Fruit fly (Drosophila melanogaster) whole organism, embryonic: Measurements from ENCODE around the gene CG5509.

Experiments used
- CG10321 ChIP-seq: fragments of 200-800 bp; sonication (Bioruptor generic); IDR thresholded peaks from 2 replicates; pipeline ENCODE4 v1.3.6; 2022; ENCODE audit warnings: missing biosample characterization, missing genetic modification characterization
- CG11398 ChIP-seq: fragments of 200-800 bp; sonication (Bioruptor generic); optimal IDR thresholded peaks from 2 replicates; lab custom pipeline; 2016; ENCODE audit warnings: missing biosample characterization, missing genetic modification characterization
- CG11504 ChIP-seq: fragments of 200-800 bp; sonication (Bioruptor generic); optimal IDR thresholded peaks from 3 replicates; lab custom pipeline; 2019; ENCODE audit warnings: missing biosample characterization, mild to moderate bottlenecking, missing genetic modification characterization, moderate library complexity
- CG12769 ChIP-seq: fragments of 200-800 bp; sonication (Bioruptor generic); optimal IDR thresholded peaks from 2 replicates; lab custom pipeline; 2019; ENCODE audit warnings: missing biosample characterization, mild to moderate bottlenecking, missing genetic modification characterization, moderate library complexity
- CG13894 ChIP-seq: fragments of 200-800 bp; sonication (Bioruptor generic); optimal IDR thresholded peaks from 3 replicates; lab custom pipeline; 2018; ENCODE audit warnings: missing biosample characterization, mild to moderate bottlenecking, missing genetic modification characterization, moderate library complexity
- CG14441 ChIP-seq: fragments of 200-800 bp; sonication (Bioruptor generic); IDR thresholded peaks from 2 replicates; pipeline ENCODE4 v1.3.6; 2022; ENCODE audit warnings: missing biosample characterization, missing genetic modification characterization
- CG14710 ChIP-seq: fragments of 200-800 bp; sonication (Bioruptor generic); optimal IDR thresholded peaks from 3 replicates; lab custom pipeline; 2019; ENCODE audit warnings: missing biosample characterization, mild to moderate bottlenecking, missing genetic modification characterization, moderate library complexity
- CG15696 ChIP-seq: fragments of 200-800 bp; sonication (Bioruptor generic); optimal IDR thresholded peaks from 2 replicates; lab custom pipeline; 2019; ENCODE audit warnings: missing biosample characterization, mild to moderate bottlenecking, missing genetic modification characterization, moderate library complexity
- CG17359 ChIP-seq: fragments of 200-800 bp; sonication (Bioruptor generic); optimal IDR thresholded peaks from 3 replicates; lab custom pipeline; 2018; ENCODE audit warnings: missing biosample characterization, mild to moderate bottlenecking, missing genetic modification characterization, moderate library complexity
- CG17802 ChIP-seq: fragments of 200-800 bp; sonication (Bioruptor generic); optimal IDR thresholded peaks from 2 replicates; lab custom pipeline; 2018; ENCODE audit warnings: missing biosample characterization, mild to moderate bottlenecking, missing genetic modification characterization, moderate library complexity
- CG1792 ChIP-seq: fragments of 200-800 bp; sonication (Bioruptor generic); optimal IDR thresholded peaks from 2 replicates; lab custom pipeline; 2016; ENCODE audit warnings: missing biosample characterization, missing genetic modification characterization
- CG30431 ChIP-seq: fragments of 200-800 bp; sonication (Bioruptor generic); optimal IDR thresholded peaks from 2 replicates; lab custom pipeline; 2017; ENCODE audit warnings: missing biosample characterization, missing genetic modification characterization
- CG32532 ChIP-seq: fragments of 200-800 bp; sonication (Bioruptor generic); IDR thresholded peaks from 2 replicates; pipeline ENCODE4 v1.3.6; 2022; ENCODE audit warnings: missing biosample characterization, missing genetic modification characterization
- CG3281 ChIP-seq: fragments of 200-800 bp; sonication (Bioruptor generic); optimal IDR thresholded peaks from 3 replicates; lab custom pipeline; 2017; ENCODE audit warnings: missing biosample characterization, mild to moderate bottlenecking, missing genetic modification characterization
- CG34224 ChIP-seq: fragments of 200-800 bp; sonication (Bioruptor generic); IDR thresholded peaks from 3 replicates; pipeline ENCODE4 v1.3.6; 2022; ENCODE audit warnings: missing biosample characterization, missing genetic modification characterization; ENCODE audit not compliant: partially characterized antibody
- CG4360 ChIP-seq: fragments of 200-800 bp; sonication (Bioruptor generic); IDR thresholded peaks from 2 replicates; pipeline ENCODE4 v1.3.6; 2022; ENCODE audit warnings: missing biosample characterization, missing genetic modification characterization
- CG4707 ChIP-seq: fragments of 200-800 bp; sonication (Bioruptor generic); optimal IDR thresholded peaks from 2 replicates; lab custom pipeline; 2018; ENCODE audit warnings: missing biosample characterization, mild to moderate bottlenecking, missing genetic modification characterization, moderate library complexity
- CG4820 ChIP-seq: fragments of 200-800 bp; sonication (Bioruptor generic); optimal IDR thresholded peaks from 3 replicates; lab custom pipeline; 2016; ENCODE audit warnings: missing biosample characterization, missing genetic modification characterization
- CG6254 ChIP-seq: fragments of 200-800 bp; sonication (Bioruptor generic); optimal IDR thresholded peaks from 3 replicates; lab custom pipeline; 2017; ENCODE audit warnings: mild to moderate bottlenecking, missing biosample characterization, missing genetic modification reagents, missing genetic modification characterization
- CG6683 ChIP-seq: fragments of 200-800 bp; sonication (Bioruptor generic); optimal IDR thresholded peaks from 2 replicates; lab custom pipeline; 2017; ENCODE audit warnings: missing biosample characterization, mild to moderate bottlenecking, missing genetic modification characterization, missing genetic modification reagents
- CG7987 ChIP-seq: fragments of 200-800 bp; sonication (Bioruptor generic); optimal IDR thresholded peaks from 2 replicates; lab custom pipeline; 2018; ENCODE audit warnings: missing biosample characterization, mild to moderate bottlenecking, missing genetic modification characterization, moderate library complexity
- CG9609 ChIP-seq: fragments of 200-800 bp; sonication (Bioruptor generic); optimal IDR thresholded peaks from 3 replicates; lab custom pipeline; 2016; ENCODE audit warnings: missing biosample characterization, missing genetic modification characterization
- Deaf1 ChIP-seq: fragments of 200-800 bp; optimal IDR thresholded peaks from 3 replicates; lab custom pipeline; 2019; ENCODE audit warnings: missing biosample characterization, mild to moderate bottlenecking, missing genetic modification characterization, moderate library complexity
- Dek ChIP-seq: fragments of 200-800 bp; sonication (Bioruptor generic); optimal IDR thresholded peaks from 3 replicates; lab custom pipeline; 2019; ENCODE audit warnings: missing biosample characterization, mild to moderate bottlenecking, missing genetic modification characterization, moderate library complexity
- ERR ChIP-seq: fragments of 200-800 bp; sonication (Bioruptor generic); optimal IDR thresholded peaks from 2 replicates; lab custom pipeline; 2016; ENCODE audit warnings: missing biosample characterization, missing genetic modification characterization
- Ets65A ChIP-seq: fragments of 200-800 bp; sonication (Bioruptor generic); peaks from one replicate; lab custom pipeline; 2016; ENCODE audit warnings: missing biosample characterization, missing genetic modification characterization
- GATAe ChIP-seq: fragments of 200-800 bp; sonication (Bioruptor generic); conservative IDR thresholded peaks from 2 replicates; pipeline ENCODE4 v1.3.6; 2022; ENCODE audit warnings: missing biosample characterization, missing genetic modification characterization
- Hmr ChIP-seq: fragments of 200-800 bp; sonication (Bioruptor generic); optimal IDR thresholded peaks from 3 replicates; lab custom pipeline; 2017; ENCODE audit warnings: mild to moderate bottlenecking, missing biosample characterization, missing genetic modification reagents, missing genetic modification characterization
- Hr39 ChIP-seq: fragments of >200 bp; optimal IDR thresholded peaks from 2 replicates; lab custom pipeline; 2017
- Hr51 ChIP-seq, 2 experiments: fragments of 200-800 bp; sonication (Bioruptor generic); optimal IDR thresholded peaks; 2 replicates in 1 of 2; 3 replicates in 1 of 2; lab custom pipeline; 2016 to 2018; ENCODE audit warnings: missing biosample characterization in 2 of 2, missing genetic modification characterization in 2 of 2, mild to moderate bottlenecking in 1 of 2, moderate library complexity in 1 of 2
- Myb ChIP-seq: fragments of 200-800 bp; sonication (Bioruptor generic); optimal IDR thresholded peaks from 2 replicates; lab custom pipeline; 2016; ENCODE audit warnings: missing biosample characterization, missing genetic modification characterization
- NfI ChIP-seq: fragments of 200-800 bp; sonication (Bioruptor generic); optimal IDR thresholded peaks from 3 replicates; lab custom pipeline; 2018; ENCODE audit warnings: missing biosample characterization, mild to moderate bottlenecking, missing genetic modification characterization, moderate library complexity
- Ptx1 ChIP-seq: fragments of 200-800 bp; sonication (Bioruptor generic); IDR thresholded peaks from 2 replicates; pipeline ENCODE4 v1.3.6; 2022; ENCODE audit warnings: missing biosample characterization, missing genetic modification characterization
- Usf ChIP-seq: fragments of 200-800 bp; sonication (Bioruptor generic); optimal IDR thresholded peaks from 2 replicates; lab custom pipeline; 2017; ENCODE audit warnings: missing genotype, missing biosample characterization, missing genetic modification characterization
- bsh ChIP-seq, 2 experiments: fragments of 200-800 bp; sonication (Bioruptor generic); optimal IDR thresholded peaks; 2 replicates each; lab custom pipeline; 2017 to 2018; ENCODE audit warnings: mild to moderate bottlenecking in 2 of 2, missing biosample characterization in 2 of 2, missing genetic modification characterization in 2 of 2, moderate library complexity in 1 of 2
- cas ChIP-seq: fragments of 200-800 bp; sonication (Bioruptor generic); IDR thresholded peaks from 2 replicates; pipeline ENCODE4 v1.3.6; 2022; ENCODE audit warnings: missing biosample characterization, missing genetic modification characterization
- cg ChIP-seq: fragments of 200-800 bp; sonication (Bioruptor generic); optimal IDR thresholded peaks from 3 replicates; lab custom pipeline; 2019; ENCODE audit warnings: missing biosample characterization, mild to moderate bottlenecking, missing genetic modification characterization, moderate library complexity
- corto ChIP-seq: fragments of 200-800 bp; sonication (Bioruptor generic); optimal IDR thresholded peaks from 2 replicates; lab custom pipeline; 2016; ENCODE audit warnings: missing biosample characterization, mild to moderate bottlenecking, missing genetic modification characterization, moderate library complexity
- dysf ChIP-seq: fragments of 200-800 bp; sonication (Bioruptor generic); IDR thresholded peaks from 3 replicates; pipeline ENCODE4 v1.3.6; 2022; ENCODE audit warnings: missing biosample characterization, missing genetic modification characterization
- fd3F ChIP-seq: fragments of 200-800 bp; sonication (Bioruptor generic); optimal IDR thresholded peaks from 2 replicates; lab custom pipeline; 2018; ENCODE audit warnings: missing biosample characterization, mild to moderate bottlenecking, missing genetic modification characterization, moderate library complexity
- fru ChIP-seq: fragments of >200 bp; optimal IDR thresholded peaks from 2 replicates; lab custom pipeline; 2017
- hkb ChIP-seq, 2 experiments: fragments of 200-800 bp in 1 of 2; fragments of >200 bp in 1 of 2; sonication (Bioruptor generic) in 1 of 2; IDR thresholded peaks in 1 of 2; optimal IDR thresholded peaks in 1 of 2; 2 replicates each; pipeline versions ENCODE4 v1.3.6 to Lab custom; 2017 to 2022; ENCODE audit warnings: missing biosample characterization in 1 of 2, missing genetic modification characterization in 1 of 2
- maf-S ChIP-seq: fragments of 200-800 bp; sonication (Bioruptor generic); optimal IDR thresholded peaks from 2 replicates; lab custom pipeline; 2016; ENCODE audit warnings: missing biosample characterization, missing genetic modification characterization
- oc ChIP-seq: fragments of 200-800 bp; sonication (Bioruptor generic); optimal IDR thresholded peaks from 2 replicates; lab custom pipeline; 2018; ENCODE audit warnings: missing biosample characterization, mild to moderate bottlenecking, missing genetic modification characterization, moderate library complexity
- pros ChIP-seq: fragments of 200-800 bp; sonication (Bioruptor generic); optimal IDR thresholded peaks from 3 replicates; lab custom pipeline; 2019; ENCODE audit warnings: missing biosample characterization, mild to moderate bottlenecking, missing genetic modification characterization, moderate library complexity
- ranshi ChIP-seq: fragments of 200-800 bp; sonication (Bioruptor generic); IDR thresholded peaks from 2 replicates; pipeline ENCODE4 v1.3.6; 2022; ENCODE audit warnings: missing biosample characterization, missing genetic modification characterization
- sens ChIP-seq: fragments of 200-800 bp; sonication (Bioruptor generic); peaks from one replicate; lab custom pipeline; 2016; ENCODE audit warnings: missing biosample characterization, missing genetic modification characterization
- usp ChIP-seq: fragments of >200 bp; optimal IDR thresholded peaks from 2 replicates; lab custom pipeline; 2017; ENCODE audit warnings: missing biosample characterization, missing genetic modification characterization

CG5509 gene

DNA sequence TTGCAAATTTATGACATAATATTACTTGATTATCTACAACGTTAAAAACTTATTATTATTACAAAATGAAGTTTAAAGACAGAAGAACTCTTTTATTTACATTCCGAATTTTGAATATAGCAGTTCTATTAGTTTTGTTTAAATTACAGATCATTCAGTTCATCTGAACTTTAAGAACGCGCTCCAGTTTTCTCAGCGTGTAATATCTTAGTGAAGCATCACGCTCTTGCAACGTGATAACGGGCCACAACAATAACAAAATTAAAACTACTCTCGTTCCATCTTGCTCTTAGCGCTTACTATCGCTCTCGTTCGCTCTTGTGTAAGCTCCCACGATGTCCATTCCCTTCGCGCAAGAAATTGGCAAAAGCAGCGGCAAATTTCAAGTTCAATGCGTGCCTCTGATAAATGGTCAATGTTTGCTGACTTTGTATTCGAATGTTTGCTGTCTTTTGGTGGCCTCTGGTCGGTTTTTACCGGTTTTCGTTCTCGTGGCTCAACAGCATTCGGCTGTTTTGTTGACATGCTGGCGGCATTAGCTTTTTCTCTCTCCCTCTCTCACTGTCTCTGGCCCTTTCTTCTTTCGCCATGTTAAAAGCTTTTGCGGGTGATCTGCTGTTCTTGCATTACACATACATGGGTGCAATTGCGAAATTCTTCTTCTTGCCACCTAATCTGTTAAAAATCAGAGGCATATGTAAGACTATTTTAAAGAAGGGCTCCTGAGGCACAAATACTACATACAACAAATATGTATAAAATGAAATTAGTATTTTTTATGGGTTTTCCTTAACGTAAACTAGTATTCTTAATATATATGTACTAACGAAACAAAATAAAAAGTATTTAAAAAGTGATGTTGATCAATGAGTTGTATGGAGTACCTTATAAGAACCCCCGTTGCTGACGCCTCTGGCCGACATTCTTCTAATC is 9.4 kb upstream of the CG5509 start (continued):
- TF ChIP-seq usp (GFP tag; lab: Kevin White, UChicago), result no peak
- TF ChIP-seq fd3F (GFP tag; lab: Kevin White, UChicago), result no peak
- no peak for TF ChIP-seq GATAe
- no peak for TF ChIP-seq CG6683 (GFP tag; lab: Kevin White, UChicago)
- TF ChIP-seq fru (lab: Kevin White, UChicago), result no peak
- TF ChIP-seq CG13894, result peak; percentile 34
- no peak for TF ChIP-seq CG4360
- no peak for TF ChIP-seq CG17802 (tag; lab: Kevin White, UChicago)
- TF ChIP-seq Myb (GFP tag; lab: Kevin White, UChicago), result no peak
- no peak for TF ChIP-seq CG15696 (tag; lab: Kevin White, UChicago)
- peak; percentile 76 for TF ChIP-seq CG10321
- no peak for TF ChIP-seq hkb (optimal IDR thresholded peaks at IDR 0.05; lab: Kevin White, UChicago)
- TF ChIP-seq hkb (GFP tag; IDR thresholded peaks at IDR 0.05; lab: Robert Waterston, UW), result no peak
- TF ChIP-seq oc (tag; lab: Kevin White, UChicago), result no peak
- TF ChIP-seq CG30431 (GFP tag; lab: Kevin White, UChicago), result no peak
- no peak for TF ChIP-seq CG11398 (GFP tag; lab: Kevin White, UChicago)
- peak in 1 of 2 experiments; percentile 63 for TF ChIP-seq Hr51 (GFP tag; optimal IDR thresholded peaks at IDR 0.05; lab: Kevin White, UChicago)
- peak; percentile 23 for TF ChIP-seq NfI
- peak; percentile 29; the same call in 1 of the 2 replicates for TF ChIP-seq Ptx1
- peak; percentile 43; the same call in 1 of the 3 replicates for TF ChIP-seq dysf (GFP tag; lab: Robert Waterston, UW)
- TF ChIP-seq CG17359 (tag; lab: Kevin White, UChicago), result peak; percentile 25
- peak; percentile 79 for TF ChIP-seq sens
- TF ChIP-seq ranshi (GFP tag; lab: Robert Waterston, UW), result no peak
- TF ChIP-seq bsh (GFP tag; optimal IDR thresholded peaks at IDR 0.05; lab: Kevin White, UChicago), result no peak
- peak; percentile 12 for TF ChIP-seq Dek
- no peak for TF ChIP-seq CG1792 (GFP tag; lab: Kevin White, UChicago)
- TF ChIP-seq Ets65A (GFP tag; lab: Kevin White, UChicago), result no peak
- peak; percentile 58 for TF ChIP-seq CG11504 (tag; lab: Kevin White, UChicago)
- no peak for TF ChIP-seq ERR (GFP tag; lab: Kevin White, UChicago)
- TF ChIP-seq cas (GFP tag; lab: Robert Waterston, UW), result no peak
- no peak for TF ChIP-seq CG4820 (GFP tag; lab: Kevin White, UChicago)
- TF ChIP-seq Usf (GFP tag; lab: Kevin White, UChicago), result peak; percentile 33
- 0 out of 3 replicates have a peak, but pooled peaks have one; percentile 8 for TF ChIP-seq CG34224 (GFP tag; lab: Robert Waterston, UW)
- TF ChIP-seq CG4707 (GFP tag; lab: Kevin White, UChicago), result no peak
- TF ChIP-seq CG3281 (GFP tag; lab: Kevin White, UChicago), result peak; percentile 61
- no peak for TF ChIP-seq CG14441 (GFP tag; lab: Robert Waterston, UW)
- TF ChIP-seq CG14710 (tag; lab: Kevin White, UChicago), result no peak
- peak; percentile 9 for TF ChIP-seq cg (GFP tag; lab: Kevin White, UChicago)
- TF ChIP-seq pros (GFP tag; lab: Kevin White, UChicago), result no peak
- no peak for TF ChIP-seq CG9609 (GFP tag; lab: Kevin White, UChicago)
- peak; percentile 49 for TF ChIP-seq Hmr
- TF ChIP-seq corto (GFP tag; lab: Kevin White, UChicago), result peak; percentile 50
- no peak for TF ChIP-seq maf-S (GFP tag; lab: Kevin White, UChicago)
- TF ChIP-seq Hr39 (lab: Kevin White, UChicago), result no peak
- TF ChIP-seq CG6254, result no peak
- peak; percentile 45 for TF ChIP-seq CG32532 (GFP tag; lab: Robert Waterston, UW)
- TF ChIP-seq CG12769, result peak; percentile 36
- TF ChIP-seq CG7987 (GFP tag; lab: Kevin White, UChicago), result peak; percentile 99
- TF ChIP-seq Deaf1 (tag; lab: Kevin White, UChicago), result peak; percentile 66
